Fruit fly (Drosophila melanogaster): Measurements from ENCODE around the gene CG9948.

Gene CG9948

dm6 chr3L:6978030-6978683 lies 22.4 kb downstream of the CG9948 start:
- TF ChIP-seq CTCF (optimal IDR thresholded peaks at IDR 0.05), result no peak
- no peak for TF ChIP-seq CG8478 (optimal IDR thresholded peaks at IDR 0.05)

- TF ChIP-seq CTCF (optimal IDR thresholded peaks at IDR 0.05) (no peak), CG8478 (optimal IDR thresholded peaks at IDR 0.05) (no peak)
Observed at dm6 chr3L:6978757-6979386, 23.1 kb downstream of the CG9948 start.

- no peak for TF ChIP-seq CG8478 (optimal IDR thresholded peaks at IDR 0.05)
- peak; percentile 76 for TF ChIP-seq CTCF (optimal IDR thresholded peaks at IDR 0.05)
Observed at dm6 chr3L:6979387-6980249, 23.8 kb downstream of the CG9948 start, which contains the start of gene Galphai. TSS of gene Galphai (minus strand) at chr3L:6980044.

dm6 chr3L:6980553-6980952 lies 24.8 kb downstream of the CG9948 start:
- TF ChIP-seq CTCF (optimal IDR thresholded peaks at IDR 0.05), result no peak
- TF ChIP-seq CG8478 (optimal IDR thresholded peaks at IDR 0.05), result no peak

- TF ChIP-seq CTCF (optimal IDR thresholded peaks at IDR 0.05) (no peak), CG8478 (optimal IDR thresholded peaks at IDR 0.05) (no peak)
Observed at dm6 chr3L:6981109-6981741, 25.4 kb downstream of the CG9948 start.

dm6 chr3L:6981823-6982222 lies 26.0 kb downstream of the CG9948 start:
- TF ChIP-seq CTCF (optimal IDR thresholded peaks at IDR 0.05), result no peak
- no peak for TF ChIP-seq CG8478 (optimal IDR thresholded peaks at IDR 0.05)

dm6 chr3L:6984486-6984885 lies 28.7 kb downstream of the CG9948 start, which contains the start of the genes CG32388 and CG43439:
TSS of gene CG32388 (minus strand) at chr3L:6984586.
TSS of gene CG43439 (minus strand) at chr3L:6984586.
- TF ChIP-seq CTCF (optimal IDR thresholded peaks at IDR 0.05) (no peak), CG8478 (optimal IDR thresholded peaks at IDR 0.05) (no peak)

- no peak for TF ChIP-seq CTCF (optimal IDR thresholded peaks at IDR 0.05)
- no peak for TF ChIP-seq CG8478 (optimal IDR thresholded peaks at IDR 0.05)
Observed at dm6 chr3L:6988942-6989569, 33.3 kb downstream of the CG9948 start.

- no peak for TF ChIP-seq CG8478 (optimal IDR thresholded peaks at IDR 0.05)
- TF ChIP-seq CTCF (optimal IDR thresholded peaks at IDR 0.05), result no peak
Observed at dm6 chr3L:6990288-6990687, 34.5 kb downstream of the CG9948 start, which contains the start of gene bin. TSS of gene bin (plus strand) at chr3L:6990622.

dm6 chr3L:6993350-6993749 lies 37.6 kb downstream of the CG9948 start:
- TF ChIP-seq CTCF (optimal IDR thresholded peaks at IDR 0.05), result no peak
- TF ChIP-seq CG8478 (optimal IDR thresholded peaks at IDR 0.05), result no peak

- TF ChIP-seq CTCF (optimal IDR thresholded peaks at IDR 0.05), result peak; percentile 69 to 89
Observed at dm6 chr3L:6994464-6995363, 38.9 kb downstream of the CG9948 start.

- TF ChIP-seq CTCF (optimal IDR thresholded peaks at IDR 0.05) (peak; percentile 81 to 86), CG8478 (optimal IDR thresholded peaks at IDR 0.05) (no peak)
Observed at dm6 chr3L:6995364-6995749, 39.6 kb downstream of the CG9948 start.

dm6 chr3L:6996907-6997306 lies 41.1 kb downstream of the CG9948 start:
- TF ChIP-seq CTCF (optimal IDR thresholded peaks at IDR 0.05), result no peak

dm6 chr3L:6997410-6997809 lies 41.6 kb downstream of the CG9948 start:
- TF ChIP-seq CTCF (optimal IDR thresholded peaks at IDR 0.05) (no peak), CG8478 (optimal IDR thresholded peaks at IDR 0.05) (no peak)

Data from S2 (cell line).